Worm (Caenorhabditis elegans) whole organism, L3 larva: ENCODE data around the gene srv-5.

ENCODE experiments used
- nhr-23 ChIP-seq: fragments of 150-350 bp; optimal IDR thresholded peaks from 2 replicates; lab custom pipeline; 2014; ENCODE audit warnings: missing biosample characterization, missing genetic modification reagents, missing genetic modification characterization
- snpc-4 ChIP-seq: fragments of 150-350 bp; optimal IDR thresholded peaks from 2 replicates; lab custom pipeline; 2014; ENCODE audit warnings: missing biosample characterization, missing genetic modification characterization

ce11 chrX:4303200-4303599 lies 51.1 kb downstream of the srv-5 start:
- no peak for TF ChIP-seq snpc-4
- TF ChIP-seq nhr-23 (tag; lab: Kevin White, UChicago), result no peak
